Worm (Caenorhabditis elegans) whole organism, L3 larva: ENCODE data around the gene cat-4.

Experiments
- ama-1 ChIP-seq: fragments of 150-350 bp; optimal IDR thresholded peaks from 2 replicates; lab custom pipeline; 2018
- ceh-82 ChIP-seq: fragments of 150-350 bp; optimal IDR thresholded peaks from 2 replicates; lab custom pipeline; 2014; ENCODE audit warnings: missing biosample characterization, missing genetic modification characterization
- ceh-9 ChIP-seq: sonication (generic microtip); optimal IDR thresholded peaks from 2 replicates; lab custom pipeline; 2018; ENCODE audit warnings: missing biosample characterization, missing genetic modification characterization
- daf-12 ChIP-seq: fragments of 150-350 bp; optimal IDR thresholded peaks from 2 replicates; lab custom pipeline; 2014; ENCODE audit warnings: missing biosample characterization, missing genetic modification reagents, missing genetic modification characterization
- egl-5 ChIP-seq: fragments of 150-350 bp; optimal IDR thresholded peaks from 2 replicates; lab custom pipeline; 2017; ENCODE audit warnings: missing biosample characterization, missing genetic modification reagents, missing genetic modification characterization, inconsistent platforms
- elt-1 ChIP-seq: fragments of 150-350 bp; optimal IDR thresholded peaks from 2 replicates; lab custom pipeline; 2014; ENCODE audit warnings: missing biosample characterization, missing genetic modification characterization
- elt-2 ChIP-seq: sonication (generic microtip); optimal IDR thresholded peaks from 2 replicates; lab custom pipeline; 2016; ENCODE audit warnings: missing genetic modification reagents, mild to moderate bottlenecking, missing genetic modification characterization, missing compliant biosample characterization
- elt-3 ChIP-seq, 3 experiments: fragments of 150-350 bp in 1 of 3; sonication (generic microtip) in 2 of 3; optimal IDR thresholded peaks; 2 replicates in 2 of 3; 4 replicates in 1 of 3; lab custom pipeline; 2014 to 2017; ENCODE audit warnings: missing biosample characterization in 3 of 3, missing genetic modification characterization in 3 of 3
- eor-1 ChIP-seq, 2 experiments: fragments of 150-350 bp; optimal IDR thresholded peaks; 2 replicates each; lab custom pipeline; 2014 to 2018; ENCODE audit warnings: missing biosample characterization in 2 of 2, missing genetic modification characterization in 2 of 2
- fkh-10 ChIP-seq: sonication (generic microtip); optimal IDR thresholded peaks from 2 replicates; lab custom pipeline; 2017; ENCODE audit warnings: missing biosample characterization, missing genetic modification reagents, missing genetic modification characterization
- fkh-2 ChIP-seq: fragments of 150-350 bp; optimal IDR thresholded peaks from 2 replicates; lab custom pipeline; 2014; ENCODE audit warnings: missing biosample characterization, missing genetic modification reagents, missing genetic modification characterization
- fos-1 ChIP-seq: fragments of 150-350 bp; optimal IDR thresholded peaks from 2 replicates; lab custom pipeline; 2014; ENCODE audit warnings: missing biosample characterization, missing genetic modification characterization
- hmg-11 ChIP-seq: sonication (generic microtip); optimal IDR thresholded peaks from 2 replicates; lab custom pipeline; 2016; ENCODE audit warnings: missing genetic modification characterization, missing compliant biosample characterization
- lin-15B ChIP-seq: fragments of 150-350 bp; optimal IDR thresholded peaks from 2 replicates; lab custom pipeline; 2014; ENCODE audit warnings: missing biosample characterization, missing genetic modification characterization
- lin-39 ChIP-seq: fragments of 150-350 bp; optimal IDR thresholded peaks from 2 replicates; lab custom pipeline; 2018; ENCODE audit warnings: missing biosample characterization, missing genetic modification reagents, missing genetic modification characterization
- lsy-12 ChIP-seq: sonication (generic microtip); optimal IDR thresholded peaks from 2 replicates; lab custom pipeline; 2016; ENCODE audit warnings: mild to moderate bottlenecking, missing genetic modification characterization, missing compliant biosample characterization
- mdl-1 ChIP-seq: fragments of 150-350 bp; optimal IDR thresholded peaks from 2 replicates; lab custom pipeline; 2014; ENCODE audit warnings: missing biosample characterization, missing genetic modification characterization
- nhr-11 ChIP-seq: fragments of 150-350 bp; optimal IDR thresholded peaks from 2 replicates; lab custom pipeline; 2014; ENCODE audit warnings: missing biosample characterization, missing genetic modification characterization
- nhr-23 ChIP-seq: fragments of 150-350 bp; optimal IDR thresholded peaks from 2 replicates; lab custom pipeline; 2014; ENCODE audit warnings: missing biosample characterization, missing genetic modification reagents, missing genetic modification characterization
- nhr-237 ChIP-seq: fragments of 150-350 bp; optimal IDR thresholded peaks from 2 replicates; lab custom pipeline; 2014; ENCODE audit warnings: missing biosample characterization, missing genetic modification characterization
- nhr-67 ChIP-seq: fragments of 150-350 bp; optimal IDR thresholded peaks from 2 replicates; lab custom pipeline; 2014; ENCODE audit warnings: missing biosample characterization, missing genetic modification characterization
- nhr-76 ChIP-seq: fragments of 150-350 bp; sonication (generic microtip); optimal IDR thresholded peaks from 5 replicates; lab custom pipeline; 2014; ENCODE audit warnings: missing biosample characterization, missing genetic modification characterization
- nhr-77 ChIP-seq: fragments of 150-350 bp; optimal IDR thresholded peaks from 2 replicates; lab custom pipeline; 2014; ENCODE audit warnings: missing biosample characterization, missing genetic modification characterization
- pha-4 ChIP-seq: fragments of 150-350 bp; optimal IDR thresholded peaks from 2 replicates; lab custom pipeline; 2014; ENCODE audit warnings: missing biosample characterization, missing genetic modification reagents, missing genetic modification characterization
- pqm-1 ChIP-seq: fragments of 150-350 bp; optimal IDR thresholded peaks from 2 replicates; lab custom pipeline; 2017; ENCODE audit warnings: missing biosample characterization, missing genetic modification characterization, inconsistent platforms
- sea-2 ChIP-seq: fragments of 150-350 bp; sonication (generic microtip); optimal IDR thresholded peaks from 4 replicates; lab custom pipeline; 2014; ENCODE audit warnings: missing biosample characterization, missing genetic modification reagents, missing genetic modification characterization
- skn-1 ChIP-seq: fragments of 150-350 bp; optimal IDR thresholded peaks from 2 replicates; lab custom pipeline; 2014; ENCODE audit warnings: missing biosample characterization, missing genetic modification characterization
- tbx-2 ChIP-seq: sonication (generic microtip); optimal IDR thresholded peaks from 2 replicates; lab custom pipeline; 2016; ENCODE audit warnings: mild to moderate bottlenecking, missing genetic modification characterization, missing compliant biosample characterization
- unc-39 ChIP-seq: sonication (generic microtip); optimal IDR thresholded peaks from 4 replicates; lab custom pipeline; 2017; ENCODE audit warnings: missing biosample characterization, missing genetic modification characterization
- unc-62 ChIP-seq: fragments of 150-350 bp; sonication (generic microtip); optimal IDR thresholded peaks from 4 replicates; lab custom pipeline; 2014; ENCODE audit warnings: missing biosample characterization, missing genetic modification reagents, missing genetic modification characterization
- zag-1 ChIP-seq: fragments of 150-350 bp; optimal IDR thresholded peaks from 2 replicates; lab custom pipeline; 2014; ENCODE audit warnings: missing biosample characterization, missing genetic modification characterization
- ztf-4 ChIP-seq: fragments of 150-350 bp; optimal IDR thresholded peaks from 2 replicates; lab custom pipeline; 2014; ENCODE audit warnings: missing biosample characterization, missing genetic modification characterization

Gene cat-4

DNA sequence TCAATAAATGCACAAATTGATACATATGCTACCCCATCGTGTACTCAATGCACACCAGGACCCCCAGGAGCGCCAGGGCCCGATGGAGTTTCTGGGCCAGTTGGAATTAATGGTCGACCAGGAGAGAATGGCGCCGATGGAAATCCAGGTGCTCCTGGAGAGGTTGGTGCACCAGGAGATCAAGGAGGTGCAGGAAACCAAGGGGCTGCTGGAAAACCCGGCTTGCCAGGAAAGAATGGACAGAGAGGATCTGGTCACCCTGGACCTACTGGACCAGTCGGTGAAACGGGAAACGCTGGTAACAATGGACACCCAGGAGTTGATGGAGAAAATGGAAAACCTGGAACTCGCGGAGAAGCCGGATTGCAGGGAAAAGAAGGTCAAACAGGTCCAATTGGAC is 3.0 kb upstream of the cat-4 start:
- TF ChIP-seq fos-1 (tag; lab: Kevin White, UChicago) (no peak), nhr-11 (tag; lab: Kevin White, UChicago) (no peak), hmg-11 (tag; lab: Kevin White, UChicago) (no peak), unc-39 (no peak), elt-1 (no peak), unc-62 (GFP tag; lab: Kevin White, UChicago) (no peak), tbx-2 (tag; lab: Kevin White, UChicago) (no peak), eor-1 (tag; optimal IDR thresholded peaks at IDR 0.05; lab: Kevin White, UChicago) (no peak), lsy-12 (tag; lab: Kevin White, UChicago) (no peak), ceh-82 (tag; lab: Kevin White, UChicago) (no peak), ztf-4 (no peak), mdl-1 (tag; lab: Kevin White, UChicago) (no peak), pha-4 (tag; lab: Kevin White, UChicago) (no peak), egl-5 (no peak), elt-3 (tag; optimal IDR thresholded peaks at IDR 0.05; lab: Kevin White, UChicago) (no peak)

DNA sequence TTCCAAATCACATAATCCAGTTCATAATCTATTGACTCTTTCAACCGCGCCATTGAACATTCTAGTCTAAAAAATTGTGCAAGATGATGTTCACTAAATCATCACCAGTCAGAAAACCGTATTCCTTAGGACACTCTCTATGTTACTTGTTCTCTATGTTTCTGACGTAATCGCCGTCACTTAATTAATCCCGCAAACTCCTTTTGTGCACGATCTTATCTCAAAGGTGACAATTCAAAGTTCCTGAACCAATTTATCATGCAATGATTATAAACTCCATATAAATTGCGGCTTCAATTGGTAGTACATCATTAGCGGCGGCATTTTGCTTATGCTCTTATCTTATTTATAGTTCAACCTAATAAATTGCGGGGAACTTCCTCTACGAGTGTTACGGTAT is 1.9 kb upstream of the cat-4 start:
- peak; percentile 27 for TF ChIP-seq skn-1
- TF ChIP-seq elt-2: peak; percentile 81
- TF ChIP-seq daf-12 (tag; lab: Kevin White, UChicago): no peak
- TF ChIP-seq pqm-1 (tag; lab: Kevin White, UChicago): peak; percentile 49

DNA sequence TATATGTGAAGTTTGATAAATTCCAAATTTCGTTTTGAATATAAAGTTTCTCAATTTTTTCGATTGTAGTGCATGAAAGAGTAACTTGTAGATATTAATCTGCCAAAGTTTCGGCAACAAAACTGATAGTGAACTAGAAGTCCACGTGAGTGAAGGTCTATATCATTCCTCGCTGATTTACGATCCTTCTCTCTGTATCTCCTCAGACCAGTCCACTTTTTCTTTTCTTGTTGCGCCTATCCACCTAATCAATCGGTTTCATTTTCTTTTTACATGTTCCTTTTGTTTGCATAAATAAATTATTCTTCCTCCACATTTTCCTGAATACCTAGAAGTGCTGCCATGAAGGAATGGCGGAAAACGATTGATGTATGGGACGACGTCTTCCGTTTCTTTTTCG is 540 bp upstream of the cat-4 start:
- TF ChIP-seq lin-39 (no peak), elt-3 (tag; optimal IDR thresholded peaks at IDR 0.05; lab: Kevin White, UChicago) (no peak)
- TF ChIP-seq, all 47 proteins: peak for 0

DNA sequence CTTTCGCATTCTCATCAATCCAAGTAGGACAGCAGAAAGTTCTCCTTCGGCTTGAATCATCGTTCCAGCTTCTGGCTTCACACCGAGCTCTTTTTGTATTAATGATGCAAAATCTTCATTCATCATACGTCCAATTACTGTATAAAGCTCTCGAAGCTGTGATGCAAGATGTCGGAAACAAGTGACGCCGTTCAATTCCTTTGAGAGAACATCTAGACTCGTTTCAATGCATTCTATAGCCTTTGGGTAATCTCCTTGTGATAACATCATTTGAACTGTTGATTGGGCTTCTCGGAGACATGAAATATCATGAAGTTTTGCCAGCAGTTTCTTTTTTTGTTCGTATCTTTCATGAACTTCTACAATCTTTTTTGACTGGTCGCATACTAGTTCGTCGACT is 3.8 kb downstream of the cat-4 start:
- TF ChIP-seq nhr-237 (tag; lab: Kevin White, UChicago) (no peak), egl-5 (no peak), nhr-23 (tag; lab: Kevin White, UChicago) (no peak), ceh-9 (tag; lab: Kevin White, UChicago) (no peak), mdl-1 (tag; lab: Kevin White, UChicago) (no peak), lin-15B (tag; lab: Kevin White, UChicago) (no peak), elt-3 (tag; optimal IDR thresholded peaks at IDR 0.05; lab: Kevin White, UChicago) (no peak), skn-1 (no peak), nhr-67 (tag; lab: Kevin White, UChicago) (no peak), unc-62 (GFP tag; lab: Kevin White, UChicago) (no peak), elt-1 (no peak), fkh-10 (GFP tag; lab: Kevin White, UChicago) (no peak)

DNA sequence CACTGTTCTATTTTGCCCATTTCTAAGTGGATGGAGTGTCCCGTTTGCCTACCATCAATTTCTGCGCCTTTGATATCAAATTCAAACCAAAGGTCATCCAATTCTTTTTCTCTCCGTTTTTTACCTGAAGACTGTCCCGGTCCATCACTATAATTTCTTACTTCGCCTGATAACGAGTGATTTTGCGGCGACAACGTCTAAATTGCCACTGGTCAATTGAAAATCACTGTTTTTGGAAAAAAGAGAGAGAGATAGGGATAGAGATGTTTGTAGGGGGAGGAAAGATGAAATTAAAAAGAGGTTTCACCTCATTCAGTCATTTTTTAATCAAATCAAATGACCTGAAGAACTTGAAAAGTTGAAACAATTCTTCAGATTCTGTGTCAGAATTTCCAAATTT is 6.8 kb downstream of the cat-4 start:
- no peak for TF ChIP-seq zag-1 (tag; lab: Kevin White, UChicago)
- TF ChIP-seq elt-3 (tag; optimal IDR thresholded peaks at IDR 0.05; lab: Kevin White, UChicago): peak in 1 of 3 experiments; percentile 1
- no peak for TF ChIP-seq nhr-77 (tag; lab: Kevin White, UChicago)
- TF ChIP-seq eor-1 (tag; optimal IDR thresholded peaks at IDR 0.05; lab: Kevin White, UChicago): no peak

DNA sequence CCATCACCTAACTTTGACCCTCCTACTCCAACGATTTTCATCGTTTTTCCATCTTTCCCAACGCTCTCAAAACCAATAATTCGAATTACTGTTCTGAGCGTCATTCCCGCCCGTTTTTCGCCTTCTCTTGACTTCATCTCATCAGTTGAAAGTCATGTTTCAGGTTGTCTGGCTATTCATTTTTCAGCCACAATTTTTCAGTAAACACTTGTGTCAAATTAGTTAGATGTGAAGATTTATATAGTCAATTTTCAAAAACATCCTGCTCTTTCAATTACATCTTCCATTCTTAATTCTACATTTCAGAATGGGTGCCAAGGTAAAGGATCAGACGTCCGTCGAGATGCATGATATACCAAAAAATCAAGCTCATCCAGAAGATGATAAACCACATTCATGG is 7.9 kb downstream of the cat-4 start, which contains the start of gene del-6:
Gene del-6 (plus strand): TSS at position 301 of the 400 bp plus-strand sequence.
- TF ChIP-seq zag-1 (tag; lab: Kevin White, UChicago) (no peak), ceh-82 (tag; lab: Kevin White, UChicago) (no peak), fkh-2 (tag; lab: Kevin White, UChicago) (no peak), hmg-11 (tag; lab: Kevin White, UChicago) (no peak), elt-2 (no peak), eor-1 (tag; optimal IDR thresholded peaks at IDR 0.05; lab: Kevin White, UChicago) (no peak), elt-3 (tag; optimal IDR thresholded peaks at IDR 0.05; lab: Kevin White, UChicago) (no peak), ama-1 (no peak), fos-1 (tag; lab: Kevin White, UChicago) (no peak), sea-2 (no peak), nhr-76 (no peak), mdl-1 (tag; lab: Kevin White, UChicago) (no peak), egl-5 (no peak)
